Worm (Caenorhabditis elegans) whole organism, L3 larva: ENCODE measurements around the gene nhr-84.

Source experiments
- R02D3.7 ChIP-seq: fragments of 150-350 bp; optimal IDR thresholded peaks from 2 replicates; lab custom pipeline; 2014; ENCODE audit warnings: missing biosample characterization, missing genetic modification characterization
- ZK546.5 ChIP-seq: sonication (generic microtip); optimal IDR thresholded peaks from 2 replicates; lab custom pipeline; 2017; ENCODE audit warnings: missing biosample characterization, missing genetic modification characterization
- aly-2 ChIP-seq: fragments of 150-350 bp; optimal IDR thresholded peaks from 2 replicates; lab custom pipeline; 2014; ENCODE audit warnings: missing biosample characterization, missing genetic modification characterization
- ceh-28 ChIP-seq: fragments of 150-350 bp; optimal IDR thresholded peaks from 2 replicates; lab custom pipeline; 2014; ENCODE audit warnings: missing biosample characterization, missing genetic modification reagents, missing genetic modification characterization
- egl-27 ChIP-seq: sonication (generic microtip); optimal IDR thresholded peaks from 4 replicates; lab custom pipeline; 2017; ENCODE audit warnings: missing biosample characterization, missing genetic modification reagents, missing genetic modification characterization
- egl-5 ChIP-seq: fragments of 150-350 bp; optimal IDR thresholded peaks from 2 replicates; lab custom pipeline; 2017; ENCODE audit warnings: missing biosample characterization, missing genetic modification reagents, missing genetic modification characterization, inconsistent platforms
- elt-1 ChIP-seq: fragments of 150-350 bp; optimal IDR thresholded peaks from 2 replicates; lab custom pipeline; 2014; ENCODE audit warnings: missing biosample characterization, missing genetic modification characterization
- elt-2 ChIP-seq: sonication (generic microtip); optimal IDR thresholded peaks from 2 replicates; lab custom pipeline; 2016; ENCODE audit warnings: missing genetic modification reagents, mild to moderate bottlenecking, missing genetic modification characterization, missing compliant biosample characterization
- elt-3 ChIP-seq, 3 experiments: fragments of 150-350 bp in 1 of 3; sonication (generic microtip) in 2 of 3; optimal IDR thresholded peaks; 2 replicates in 2 of 3; 4 replicates in 1 of 3; lab custom pipeline; 2014 to 2017; ENCODE audit warnings: missing biosample characterization in 3 of 3, missing genetic modification characterization in 3 of 3
- eor-1 ChIP-seq, 2 experiments: fragments of 150-350 bp; optimal IDR thresholded peaks; 2 replicates each; lab custom pipeline; 2014 to 2018; ENCODE audit warnings: missing biosample characterization in 2 of 2, missing genetic modification characterization in 2 of 2
- fkh-10 ChIP-seq: sonication (generic microtip); optimal IDR thresholded peaks from 2 replicates; lab custom pipeline; 2017; ENCODE audit warnings: missing biosample characterization, missing genetic modification reagents, missing genetic modification characterization
- fkh-2 ChIP-seq: fragments of 150-350 bp; optimal IDR thresholded peaks from 2 replicates; lab custom pipeline; 2014; ENCODE audit warnings: missing biosample characterization, missing genetic modification reagents, missing genetic modification characterization
- fos-1 ChIP-seq: fragments of 150-350 bp; optimal IDR thresholded peaks from 2 replicates; lab custom pipeline; 2014; ENCODE audit warnings: missing biosample characterization, missing genetic modification characterization
- hmg-11 ChIP-seq: sonication (generic microtip); optimal IDR thresholded peaks from 2 replicates; lab custom pipeline; 2016; ENCODE audit warnings: missing genetic modification characterization, missing compliant biosample characterization
- jun-1 ChIP-seq: fragments of 150-350 bp; optimal IDR thresholded peaks from 2 replicates; lab custom pipeline; 2014; ENCODE audit warnings: missing biosample characterization, missing genetic modification reagents, missing genetic modification characterization
- lin-15B ChIP-seq: fragments of 150-350 bp; optimal IDR thresholded peaks from 2 replicates; lab custom pipeline; 2014; ENCODE audit warnings: missing biosample characterization, missing genetic modification characterization
- mdl-1 ChIP-seq: fragments of 150-350 bp; optimal IDR thresholded peaks from 2 replicates; lab custom pipeline; 2014; ENCODE audit warnings: missing biosample characterization, missing genetic modification characterization
- mml-1 ChIP-seq: fragments of 150-350 bp; sonication (generic microtip); optimal IDR thresholded peaks from 3 replicates; lab custom pipeline; 2014; ENCODE audit warnings: missing biosample characterization, missing genetic modification characterization
- nfya-1 ChIP-seq: sonication (generic microtip); optimal IDR thresholded peaks from 2 replicates; lab custom pipeline; 2017; ENCODE audit warnings: missing genetic modification characterization, mild to moderate bottlenecking, missing compliant biosample characterization, antibody characterized with exemption, moderate library complexity; ENCODE audit not compliant: insufficient read depth
- nhr-11 ChIP-seq: fragments of 150-350 bp; optimal IDR thresholded peaks from 2 replicates; lab custom pipeline; 2014; ENCODE audit warnings: missing biosample characterization, missing genetic modification characterization
- nhr-12 ChIP-seq: fragments of 150-350 bp; optimal IDR thresholded peaks from 2 replicates; lab custom pipeline; 2014; ENCODE audit warnings: missing biosample characterization, missing genetic modification characterization
- nhr-23 ChIP-seq: fragments of 150-350 bp; optimal IDR thresholded peaks from 2 replicates; lab custom pipeline; 2014; ENCODE audit warnings: missing biosample characterization, missing genetic modification reagents, missing genetic modification characterization
- nhr-237 ChIP-seq: fragments of 150-350 bp; optimal IDR thresholded peaks from 2 replicates; lab custom pipeline; 2014; ENCODE audit warnings: missing biosample characterization, missing genetic modification characterization
- nhr-28 ChIP-seq: fragments of 150-350 bp; optimal IDR thresholded peaks from 2 replicates; lab custom pipeline; 2014; ENCODE audit warnings: missing biosample characterization, missing genetic modification characterization
- nhr-43 ChIP-seq: sonication (generic microtip); optimal IDR thresholded peaks from 2 replicates; lab custom pipeline; 2016; ENCODE audit warnings: mild to moderate bottlenecking, missing genetic modification characterization, missing compliant biosample characterization; ENCODE audit not compliant: poor library complexity, severe bottlenecking
- pqm-1 ChIP-seq: fragments of 150-350 bp; optimal IDR thresholded peaks from 2 replicates; lab custom pipeline; 2017; ENCODE audit warnings: missing biosample characterization, missing genetic modification characterization, inconsistent platforms
- sea-2 ChIP-seq: fragments of 150-350 bp; sonication (generic microtip); optimal IDR thresholded peaks from 4 replicates; lab custom pipeline; 2014; ENCODE audit warnings: missing biosample characterization, missing genetic modification reagents, missing genetic modification characterization
- skn-1 ChIP-seq: fragments of 150-350 bp; optimal IDR thresholded peaks from 2 replicates; lab custom pipeline; 2014; ENCODE audit warnings: missing biosample characterization, missing genetic modification characterization
- snpc-4 ChIP-seq: fragments of 150-350 bp; optimal IDR thresholded peaks from 2 replicates; lab custom pipeline; 2014; ENCODE audit warnings: missing biosample characterization, missing genetic modification characterization
- tbx-2 ChIP-seq: sonication (generic microtip); optimal IDR thresholded peaks from 2 replicates; lab custom pipeline; 2016; ENCODE audit warnings: mild to moderate bottlenecking, missing genetic modification characterization, missing compliant biosample characterization
- unc-62 ChIP-seq: fragments of 150-350 bp; sonication (generic microtip); optimal IDR thresholded peaks from 4 replicates; lab custom pipeline; 2014; ENCODE audit warnings: missing biosample characterization, missing genetic modification reagents, missing genetic modification characterization
- zag-1 ChIP-seq: fragments of 150-350 bp; optimal IDR thresholded peaks from 2 replicates; lab custom pipeline; 2014; ENCODE audit warnings: missing biosample characterization, missing genetic modification characterization

nhr-84 gene

DNA sequence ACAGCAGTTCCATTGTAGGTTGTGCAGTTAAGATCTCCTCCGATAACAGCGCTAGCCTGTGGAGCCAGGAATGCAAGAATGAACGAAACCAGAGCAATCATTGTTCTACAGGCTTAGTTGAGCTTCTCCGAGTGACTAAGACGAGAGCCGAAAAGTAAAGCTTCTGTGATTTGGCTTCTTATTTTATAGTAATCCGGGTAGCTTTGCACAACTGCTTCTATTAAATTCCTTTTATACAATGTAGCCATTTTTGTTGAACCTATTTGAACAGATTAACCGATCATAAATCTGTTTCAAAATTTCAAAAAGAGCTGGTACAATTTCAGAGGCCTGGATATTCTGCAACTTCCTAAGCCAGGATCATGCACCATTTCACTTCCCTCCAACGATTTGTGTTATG, 38.0 kb upstream of the nhr-84 start, which contains the start of gene F35E8.9:
Gene F35E8.9, minus strand, starts transcription at position 101 of the 400 bp plus-strand sequence.
- TF ChIP-seq snpc-4 (tag; lab: Kevin White, UChicago) (no peak), tbx-2 (tag; lab: Kevin White, UChicago) (no peak), sea-2 (GFP tag; lab: Kevin White, UChicago) (no peak), elt-1 (tag; lab: Kevin White, UChicago) (no peak), ZK546.5 (no peak), nhr-23 (tag; lab: Kevin White, UChicago) (no peak), ceh-28 (tag; lab: Kevin White, UChicago) (no peak), mml-1 (no peak), mdl-1 (tag; lab: Kevin White, UChicago) (no peak), fkh-2 (tag; lab: Kevin White, UChicago) (no peak), lin-15B (no peak), aly-2 (tag; lab: Kevin White, UChicago) (no peak), R02D3.7 (no peak)

- no peak for TF ChIP-seq ZK546.5
- no peak for TF ChIP-seq sea-2 (GFP tag; lab: Kevin White, UChicago)
- no peak for TF ChIP-seq nhr-237 (tag; lab: Kevin White, UChicago)
- peak; percentile 88 for TF ChIP-seq elt-2 (tag; lab: Kevin White, UChicago)
- peak; percentile 14 for TF ChIP-seq skn-1 (tag; lab: Kevin White, UChicago)
- peak; percentile 41 for TF ChIP-seq pqm-1 (tag; lab: Kevin White, UChicago)
- no peak for TF ChIP-seq egl-5 (tag; lab: Kevin White, UChicago)
- no peak for TF ChIP-seq eor-1 (tag; optimal IDR thresholded peaks at IDR 0.05; lab: Kevin White, UChicago)
- TF ChIP-seq snpc-4 (tag; lab: Kevin White, UChicago), result no peak
- TF ChIP-seq, all 47 proteins: peak for 3
Measured at ce11 chrV:15915919-15916318, 36.5 kb upstream of the nhr-84 start, which contains the start of gene gst-38. Gene gst-38 (minus strand): TSS chrV:15916070.

DNA sequence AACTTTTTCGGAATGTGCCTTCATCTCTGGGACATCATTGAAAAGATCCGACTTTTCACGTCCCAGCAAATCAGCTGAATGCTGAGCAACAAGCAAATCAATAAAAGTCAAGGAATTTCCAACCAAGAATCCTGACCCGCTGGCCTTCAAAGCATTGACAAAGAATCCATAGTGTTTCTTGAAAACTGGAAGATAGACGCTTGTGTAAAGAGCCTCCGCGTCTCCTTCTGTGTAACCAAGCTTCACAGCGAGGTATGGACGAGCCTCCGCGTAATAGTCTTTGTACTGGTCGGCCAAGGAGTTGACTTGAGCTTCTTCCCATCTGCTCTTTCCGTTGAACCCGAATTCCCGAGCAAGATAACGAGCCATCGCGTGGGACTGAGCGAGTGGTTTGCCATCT, 35.9 kb upstream of the nhr-84 start:
- no peak for TF ChIP-seq snpc-4 (tag; lab: Kevin White, UChicago)
- no peak for TF ChIP-seq jun-1 (tag; lab: Kevin White, UChicago)
- TF ChIP-seq elt-1 (tag; lab: Kevin White, UChicago), result no peak
- no peak for TF ChIP-seq nhr-28
- TF ChIP-seq, all 47 proteins: peak for 0

DNA sequence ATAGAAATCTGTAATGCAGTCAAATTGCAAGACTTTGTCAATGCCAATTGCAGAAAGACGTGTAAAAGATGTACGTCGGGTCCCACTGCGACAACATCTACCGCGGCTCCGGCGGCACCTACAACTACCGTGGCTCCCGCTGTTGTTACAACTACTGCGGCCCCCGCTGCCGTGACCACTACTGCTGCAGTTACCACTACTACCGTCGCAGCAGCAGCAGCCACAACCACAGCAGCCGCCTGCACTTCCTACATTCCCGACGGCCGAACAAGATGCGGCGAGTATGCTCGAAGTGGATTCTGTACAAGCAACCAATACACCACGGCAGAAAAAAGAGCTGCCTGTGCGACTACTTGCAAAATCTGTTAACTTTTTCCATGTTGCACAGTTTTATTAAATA, 35.4 kb upstream of the nhr-84 start:
- no peak for TF ChIP-seq fos-1 (tag; lab: Kevin White, UChicago)
- no peak for TF ChIP-seq nhr-11 (tag; lab: Kevin White, UChicago)
- TF ChIP-seq nhr-28, result no peak
- TF ChIP-seq nhr-12 (tag; lab: Kevin White, UChicago), result no peak
- TF ChIP-seq nhr-43, result no peak
- no peak for TF ChIP-seq hmg-11 (tag; lab: Kevin White, UChicago)
- no peak for TF ChIP-seq sea-2 (GFP tag; lab: Kevin White, UChicago)
- no peak for TF ChIP-seq skn-1 (tag; lab: Kevin White, UChicago)
- no peak for TF ChIP-seq egl-5 (tag; lab: Kevin White, UChicago)
- no peak for TF ChIP-seq nhr-237 (tag; lab: Kevin White, UChicago)
- TF ChIP-seq pqm-1 (tag; lab: Kevin White, UChicago), result no peak
- no peak for TF ChIP-seq elt-3 (tag; optimal IDR thresholded peaks at IDR 0.05; lab: Kevin White, UChicago)

DNA sequence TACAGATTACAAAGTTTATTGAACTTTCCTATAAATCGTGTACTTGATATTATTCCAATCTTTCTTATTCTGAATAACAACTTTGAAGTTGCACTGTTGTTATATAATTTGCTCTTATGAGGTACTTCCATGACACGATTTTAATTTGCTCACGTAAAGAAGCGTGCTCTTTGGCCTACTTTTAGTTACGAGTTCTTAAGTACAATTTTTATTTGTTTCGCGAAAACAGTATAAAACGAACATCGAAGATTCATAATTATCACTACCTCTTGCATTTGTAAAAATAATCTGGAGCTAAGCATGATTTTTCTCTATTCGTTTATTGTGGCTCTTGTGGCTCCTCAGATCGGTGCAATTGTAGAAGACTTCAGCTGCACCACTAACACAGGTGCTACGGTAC, 34.3 kb upstream of the nhr-84 start, which contains the start of gene F35E8.7:
Gene F35E8.7, plus strand, starts transcription at position 301 of the 400 bp plus-strand sequence.
- TF ChIP-seq nhr-11 (tag; lab: Kevin White, UChicago), result no peak
- TF ChIP-seq eor-1 (tag; optimal IDR thresholded peaks at IDR 0.05; lab: Kevin White, UChicago), result no peak
- no peak for TF ChIP-seq unc-62 (GFP tag; lab: Kevin White, UChicago)
- TF ChIP-seq zag-1 (tag; lab: Kevin White, UChicago), result no peak
- TF ChIP-seq R02D3.7, result no peak
- no peak for TF ChIP-seq fos-1 (tag; lab: Kevin White, UChicago)
- TF ChIP-seq egl-27 (tag; lab: Kevin White, UChicago), result no peak

- TF ChIP-seq fkh-10 (GFP tag; lab: Kevin White, UChicago), result no peak
- TF ChIP-seq snpc-4 (tag; lab: Kevin White, UChicago), result no peak
- TF ChIP-seq nfya-1, result no peak
- no peak for TF ChIP-seq elt-2 (tag; lab: Kevin White, UChicago)
Measured at ce11 chrV:15912677-15913076, 33.3 kb upstream of the nhr-84 start.
